Worm (Caenorhabditis elegans) whole organism, L4 larva: ENCODE measurements around the gene Y7A9D.1.

Experiments
- D1046.2 ChIP-seq: fragments of 200-800 bp; sonication (Bioruptor generic); IDR thresholded peaks from 2 replicates; pipeline ENCODE4 v1.3.6; 2022; ENCODE audit warnings: missing genetic modification characterization, missing compliant biosample characterization
- F26F4.8 ChIP-seq: fragments of 200-800 bp; sonication (Bioruptor generic); conservative IDR thresholded peaks from 2 replicates; pipeline ENCODE4 v1.3.6; 2022; ENCODE audit warnings: missing genetic modification characterization, missing compliant biosample characterization
- T20F7.1 ChIP-seq: fragments of 200-800 bp; sonication (Bioruptor generic); optimal IDR thresholded peaks from 2 replicates; lab custom pipeline; 2018; ENCODE audit warnings: mild to moderate bottlenecking, missing genetic modification characterization, missing compliant biosample characterization
- Y105C5A.15 ChIP-seq: fragments of 200-800 bp; sonication (Bioruptor generic); IDR thresholded peaks from 2 replicates; pipeline ENCODE4 v1.3.6; 2022; ENCODE audit warnings: missing genetic modification characterization, missing compliant biosample characterization
- Y48G9A.11 ChIP-seq: fragments of 200-800 bp; sonication (Bioruptor generic); IDR thresholded peaks from 2 replicates; pipeline ENCODE4 v1.3.6; 2022; ENCODE audit warnings: missing genetic modification reagents, missing genetic modification characterization, missing compliant biosample characterization
- Y5F2A.4 ChIP-seq: fragments of 200-800 bp; sonication (Bioruptor generic); optimal IDR thresholded peaks from 2 replicates; lab custom pipeline; 2018; ENCODE audit warnings: mild to moderate bottlenecking, missing genetic modification characterization, missing compliant biosample characterization
- aha-1 ChIP-seq: fragments of 150-350 bp; peaks from one replicate; lab custom pipeline; 2014; ENCODE audit warnings: missing biosample characterization, missing genetic modification characterization
- aly-2 ChIP-seq: sonication (generic microtip); optimal IDR thresholded peaks from 2 replicates; lab custom pipeline; 2018; ENCODE audit warnings: missing biosample characterization, missing genetic modification characterization
- ceh-20 ChIP-seq: fragments of 200-800 bp; sonication (Bioruptor generic); IDR thresholded peaks from 2 replicates; pipeline ENCODE4 v1.3.6; 2022; ENCODE audit warnings: missing genetic modification reagents, missing genetic modification characterization, missing compliant biosample characterization
- ceh-28 ChIP-seq: fragments of 150-350 bp; optimal IDR thresholded peaks from 2 replicates; lab custom pipeline; 2014; ENCODE audit warnings: missing biosample characterization, missing genetic modification reagents, missing genetic modification characterization
- ceh-82 ChIP-seq: sonication (generic microtip); optimal IDR thresholded peaks from 2 replicates; lab custom pipeline; 2017; ENCODE audit warnings: missing biosample characterization, missing genetic modification characterization
- dmd-6 ChIP-seq: fragments of 200-800 bp; sonication (Bioruptor generic); IDR thresholded peaks from 2 replicates; pipeline ENCODE4 v1.3.6; 2022; ENCODE audit warnings: missing genetic modification reagents, missing genetic modification characterization, missing compliant biosample characterization
- egl-27 ChIP-seq: sonication (generic microtip); optimal IDR thresholded peaks from 3 replicates; lab custom pipeline; 2017; ENCODE audit warnings: missing biosample characterization, missing genetic modification reagents, missing genetic modification characterization
- gei-8 ChIP-seq: fragments of 200-800 bp; sonication (Bioruptor generic); optimal IDR thresholded peaks from 2 replicates; lab custom pipeline; 2018; ENCODE audit warnings: mild to moderate bottlenecking, missing genetic modification characterization, missing compliant biosample characterization
- hlh-11 ChIP-seq: fragments of 200-800 bp; sonication (Bioruptor generic); optimal IDR thresholded peaks from 2 replicates; lab custom pipeline; 2018; ENCODE audit warnings: mild to moderate bottlenecking, missing genetic modification characterization, missing compliant biosample characterization
- mep-1 ChIP-seq: fragments of 150-350 bp; sonication (generic microtip); optimal IDR thresholded peaks from 3 replicates; lab custom pipeline; 2014; ENCODE audit warnings: missing biosample characterization, missing genetic modification characterization
- mes-2 ChIP-seq: sonication (generic microtip); optimal IDR thresholded peaks from 2 replicates; lab custom pipeline; 2016; ENCODE audit warnings: missing genotype, mild to moderate bottlenecking, missing genetic modification characterization, missing compliant biosample characterization; ENCODE audit not compliant: poor library complexity, severe bottlenecking
- mxl-3 ChIP-seq: fragments of 200-800 bp; sonication (Bioruptor generic); optimal IDR thresholded peaks from 2 replicates; lab custom pipeline; 2018; ENCODE audit warnings: mild to moderate bottlenecking, missing genetic modification characterization, missing compliant biosample characterization
- nhr-10 ChIP-seq: fragments of 150-350 bp; optimal IDR thresholded peaks from 2 replicates; lab custom pipeline; 2014; ENCODE audit warnings: missing biosample characterization, missing genetic modification characterization
- nhr-102 ChIP-seq: sonication (generic microtip); optimal IDR thresholded peaks from 2 replicates; lab custom pipeline; 2016; ENCODE audit warnings: mild to moderate bottlenecking, missing genetic modification characterization, moderate library complexity, missing compliant biosample characterization
- nhr-111 ChIP-seq: fragments of 200-800 bp; sonication (Bioruptor generic); optimal IDR thresholded peaks from 2 replicates; lab custom pipeline; 2018; ENCODE audit warnings: mild to moderate bottlenecking, missing genetic modification characterization, missing compliant biosample characterization
- nhr-237 ChIP-seq: sonication (generic microtip); optimal IDR thresholded peaks from 2 replicates; lab custom pipeline; 2017; ENCODE audit warnings: missing biosample characterization, missing genetic modification characterization
- nhr-41 ChIP-seq: fragments of 200-800 bp; sonication (Bioruptor generic); IDR thresholded peaks from 2 replicates; pipeline ENCODE4 v1.3.6; 2022; ENCODE audit warnings: missing genetic modification reagents, missing genetic modification characterization, missing compliant biosample characterization
- nhr-6 ChIP-seq: fragments of 150-350 bp; optimal IDR thresholded peaks from 2 replicates; lab custom pipeline; 2014; ENCODE audit warnings: missing biosample characterization, missing genetic modification characterization
- pha-4 ChIP-seq, 2 experiments: fragments of 150-350 bp in 1 of 2; fragments of 200-800 bp in 1 of 2; sonication (Bioruptor generic) in 1 of 2; IDR thresholded peaks in 1 of 2; optimal IDR thresholded peaks in 1 of 2; 2 replicates each; pipeline versions ENCODE4 v1.3.6 to Lab custom; 2014 to 2022; ENCODE audit warnings: missing genetic modification characterization in 2 of 2, missing genetic modification reagents in 2 of 2, missing biosample characterization in 1 of 2, missing compliant biosample characterization in 1 of 2
- pqm-1 ChIP-seq: sonication (generic microtip); optimal IDR thresholded peaks from 2 replicates; lab custom pipeline; 2017; ENCODE audit warnings: missing biosample characterization, missing genetic modification characterization
- saeg-2 ChIP-seq: fragments of 200-800 bp; sonication (Bioruptor generic); IDR thresholded peaks from 2 replicates; pipeline ENCODE4 v1.3.6; 2022; ENCODE audit warnings: missing genetic modification reagents, missing genetic modification characterization, missing compliant biosample characterization
- set-16 ChIP-seq: fragments of 200-800 bp; sonication (Bioruptor generic); IDR thresholded peaks from 2 replicates; pipeline ENCODE4 v1.3.6; 2022; ENCODE audit warnings: missing genetic modification reagents, missing genetic modification characterization, missing compliant biosample characterization
- snpc-1.2 ChIP-seq: fragments of 200-800 bp; sonication (Bioruptor generic); IDR thresholded peaks from 2 replicates; pipeline ENCODE4 v1.3.6; 2022; ENCODE audit warnings: missing genetic modification reagents, missing genetic modification characterization, missing compliant biosample characterization
- tag-97 ChIP-seq: fragments of 200-800 bp; sonication (Bioruptor generic); IDR thresholded peaks from 2 replicates; pipeline ENCODE4 v1.3.6; 2022; ENCODE audit warnings: missing genetic modification characterization, missing compliant biosample characterization
- tra-1 ChIP-seq: fragments of 200-800 bp; sonication (Bioruptor generic); IDR thresholded peaks from 2 replicates; pipeline ENCODE4 v1.3.6; 2022; ENCODE audit warnings: missing genetic modification reagents, missing genetic modification characterization, missing compliant biosample characterization
- unc-130 ChIP-seq: sonication (generic microtip); optimal IDR thresholded peaks from 2 replicates; lab custom pipeline; 2016; ENCODE audit warnings: missing genetic modification reagents, missing genetic modification characterization, missing compliant biosample characterization
- unc-62 ChIP-seq, 3 experiments: fragments of 150-350 bp in 1 of 3; sonication (generic microtip); optimal IDR thresholded peaks in 2 of 3; peaks in 1 of 3; 1 replicate in 1 of 3; 2 replicates in 2 of 3; lab custom pipeline; 2014 to 2017; ENCODE audit warnings: missing biosample characterization in 3 of 3, missing genetic modification characterization in 3 of 3, missing genetic modification reagents in 3 of 3, missing genotype in 1 of 3
- vab-7 ChIP-seq: fragments of 200-800 bp; sonication (Bioruptor generic); IDR thresholded peaks from 2 replicates; pipeline ENCODE4 v1.3.6; 2022; ENCODE audit warnings: missing genetic modification reagents, missing genetic modification characterization, missing compliant biosample characterization
- zag-1 ChIP-seq: fragments of 150-350 bp; optimal IDR thresholded peaks from 2 replicates; lab custom pipeline; 2014; ENCODE audit warnings: missing biosample characterization, missing genetic modification characterization
- ztf-11 ChIP-seq: fragments of 150-350 bp; optimal IDR thresholded peaks from 2 replicates; lab custom pipeline; 2014; ENCODE audit warnings: missing biosample characterization, missing genetic modification characterization

Gene Y7A9D.1

ce11 chrIV:16411713-16412112 lies 29.7 kb upstream of the Y7A9D.1 start, which contains the start of gene Y65A5A.2:
Gene Y65A5A.2 (plus strand): TSS chrIV:16412020.
- TF ChIP-seq gei-8 (no peak), nhr-41 (GFP tag; lab: Robert Waterston, UW) (no peak), snpc-1.2 (GFP tag; lab: Robert Waterston, UW) (0 out of 2 replicates have a peak, but pooled peaks have one; percentile 47)

- TF ChIP-seq ceh-82 (tag; lab: Kevin White, UChicago) (no peak), tag-97 (GFP tag; lab: Robert Waterston, UW) (no peak), tra-1 (GFP tag; lab: Robert Waterston, UW) (no peak), F26F4.8 (no peak), zag-1 (tag; lab: Kevin White, UChicago) (no peak), aly-2 (tag; lab: Kevin White, UChicago) (no peak), nhr-237 (tag; lab: Kevin White, UChicago) (no peak), dmd-6 (GFP tag; lab: Robert Waterston, UW) (no peak), nhr-111 (no peak), unc-130 (GFP tag; lab: Kevin White, UChicago) (no peak)
These were observed 28.1 kb upstream of the Y7A9D.1 start for ce11 chrIV:16410078-16410636.

ce11 chrIV:16407800-16408199 lies 25.8 kb upstream of the Y7A9D.1 start:
- TF ChIP-seq aha-1 (tag; lab: Kevin White, UChicago): peak; percentile 90
- no peak for TF ChIP-seq nhr-111
- no peak for TF ChIP-seq mes-2 (tag; lab: Kevin White, UChicago)

ce11 chrIV:16403283-16403682 lies 21.3 kb upstream of the Y7A9D.1 start:
- TF ChIP-seq tag-97 (GFP tag; lab: Robert Waterston, UW): no peak
- peak in 1 of 2 experiments; percentile 52 for TF ChIP-seq unc-62 (GFP tag; optimal IDR thresholded peaks at IDR 0.05 in 1 of 2; lab: Kevin White, UChicago)
- TF ChIP-seq unc-62 (tag; optimal IDR thresholded peaks at IDR 0.05; lab: Kevin White, UChicago): no peak
- TF ChIP-seq nhr-10 (tag; lab: Kevin White, UChicago): no peak

- no peak for TF ChIP-seq nhr-41 (GFP tag; lab: Robert Waterston, UW)
- peak in 1 of 2 experiments; percentile 22 for TF ChIP-seq unc-62 (GFP tag; optimal IDR thresholded peaks at IDR 0.05 in 1 of 2; lab: Kevin White, UChicago)
- no peak for TF ChIP-seq unc-62 (tag; optimal IDR thresholded peaks at IDR 0.05; lab: Kevin White, UChicago)
These were observed 19.4 kb upstream of the Y7A9D.1 start for ce11 chrIV:16401428-16401827.

ce11 chrIV:16400412-16401381 lies 18.7 kb upstream of the Y7A9D.1 start:
- TF ChIP-seq mxl-3 (GFP tag; lab: Kevin White, UChicago) (peak; percentile 53), saeg-2 (no peak), mep-1 (tag; lab: Kevin White, UChicago) (peak; percentile 16), Y48G9A.11 (GFP tag; lab: Robert Waterston, UW) (peak; percentile 54; the same call in 1 of the 2 replicates), unc-62 (GFP tag; optimal IDR thresholded peaks at IDR 0.05 in 1 of 2; lab: Kevin White, UChicago) (peak in 1 of 2 experiments; percentile 69), unc-62 (tag; optimal IDR thresholded peaks at IDR 0.05; lab: Kevin White, UChicago) (no peak), ztf-11 (tag; lab: Kevin White, UChicago) (no peak), nhr-102 (tag; lab: Kevin White, UChicago) (peak; percentile 69), pha-4 (GFP tag; IDR thresholded peaks at IDR 0.05; lab: Robert Waterston, UW) (peak; percentile 90), pha-4 (tag; optimal IDR thresholded peaks at IDR 0.05; lab: Kevin White, UChicago) (no peak), hlh-11 (tag; lab: Kevin White, UChicago) (peak; percentile 40), vab-7 (GFP tag; lab: Robert Waterston, UW) (peak; percentile 87), nhr-6 (tag; lab: Kevin White, UChicago) (peak; percentile 48), Y5F2A.4 (GFP tag; lab: Kevin White, UChicago) (peak; percentile 63), Y105C5A.15 (GFP tag; lab: Robert Waterston, UW) (peak; percentile 93; the same call in 1 of the 2 replicates), ceh-82 (tag; lab: Kevin White, UChicago) (no peak), D1046.2 (peak; percentile 75; the same call in 1 of the 2 replicates), ceh-28 (tag; lab: Kevin White, UChicago) (no peak), ceh-20 (GFP tag; lab: Robert Waterston, UW) (peak; percentile 43; the same call in 1 of the 2 replicates), egl-27 (no peak), set-16 (GFP tag; lab: Robert Waterston, UW) (no peak), pqm-1 (tag; lab: Kevin White, UChicago) (no peak), T20F7.1 (GFP tag; lab: Kevin White, UChicago) (no peak)
